Worm (Caenorhabditis elegans) whole organism, L4 larva: Measurements from ENCODE around the gene wdr-60.

Experiments used
- arid-1 ChIP-seq: fragments of 200-800 bp; sonication (Bioruptor generic); conservative IDR thresholded peaks from 2 replicates; pipeline ENCODE4 v1.3.6; 2022; ENCODE audit warnings: missing genetic modification reagents, missing genetic modification characterization, missing compliant biosample characterization
- ceh-20 ChIP-seq: fragments of 200-800 bp; sonication (Bioruptor generic); IDR thresholded peaks from 2 replicates; pipeline ENCODE4 v1.3.6; 2022; ENCODE audit warnings: missing genetic modification reagents, missing genetic modification characterization, missing compliant biosample characterization
- ceh-82 ChIP-seq: sonication (generic microtip); optimal IDR thresholded peaks from 2 replicates; lab custom pipeline; 2017; ENCODE audit warnings: missing biosample characterization, missing genetic modification characterization
- fkh-10 ChIP-seq: fragments of 150-350 bp; optimal IDR thresholded peaks from 2 replicates; lab custom pipeline; 2014; ENCODE audit warnings: missing biosample characterization, missing genetic modification reagents, missing genetic modification characterization
- gei-8 ChIP-seq: fragments of 200-800 bp; sonication (Bioruptor generic); optimal IDR thresholded peaks from 2 replicates; lab custom pipeline; 2018; ENCODE audit warnings: mild to moderate bottlenecking, missing genetic modification characterization, missing compliant biosample characterization
- hlh-11 ChIP-seq: fragments of 200-800 bp; sonication (Bioruptor generic); optimal IDR thresholded peaks from 2 replicates; lab custom pipeline; 2018; ENCODE audit warnings: mild to moderate bottlenecking, missing genetic modification characterization, missing compliant biosample characterization
- lin-13 ChIP-seq: fragments of 150-350 bp; optimal IDR thresholded peaks from 2 replicates; lab custom pipeline; 2014; ENCODE audit warnings: missing biosample characterization, missing genetic modification reagents, missing genetic modification characterization
- nhr-77 ChIP-seq: fragments of 150-350 bp; optimal IDR thresholded peaks from 2 replicates; lab custom pipeline; 2014; ENCODE audit warnings: missing biosample characterization, missing genetic modification characterization
- pha-4 ChIP-seq, 2 experiments: fragments of 150-350 bp in 1 of 2; fragments of 200-800 bp in 1 of 2; sonication (Bioruptor generic) in 1 of 2; IDR thresholded peaks in 1 of 2; optimal IDR thresholded peaks in 1 of 2; 2 replicates each; pipeline versions ENCODE4 v1.3.6 to Lab custom; 2014 to 2022; ENCODE audit warnings: missing genetic modification characterization in 2 of 2, missing genetic modification reagents in 2 of 2, missing biosample characterization in 1 of 2, missing compliant biosample characterization in 1 of 2
- snpc-4 ChIP-seq: fragments of 150-350 bp; optimal IDR thresholded peaks from 2 replicates; lab custom pipeline; 2014; ENCODE audit warnings: missing biosample characterization, missing genetic modification characterization
- unc-130 ChIP-seq: sonication (generic microtip); optimal IDR thresholded peaks from 2 replicates; lab custom pipeline; 2016; ENCODE audit warnings: missing genetic modification reagents, missing genetic modification characterization, missing compliant biosample characterization
- ztf-11 ChIP-seq: fragments of 150-350 bp; optimal IDR thresholded peaks from 2 replicates; lab custom pipeline; 2014; ENCODE audit warnings: missing biosample characterization, missing genetic modification characterization
- ztf-7 ChIP-seq: fragments of 150-350 bp; optimal IDR thresholded peaks from 2 replicates; lab custom pipeline; 2014; ENCODE audit warnings: missing biosample characterization, missing genetic modification characterization

ce11 chrIII:4984444-4985086 is 2.4 kb upstream of the wdr-60 start, which contains the start of gene C27F2.7:
- TF ChIP-seq unc-130 (GFP tag; lab: Kevin White, UChicago) (peak; percentile 41), nhr-77 (tag; lab: Kevin White, UChicago) (no peak), ztf-7 (tag; lab: Kevin White, UChicago) (no peak), ztf-11 (no peak), arid-1 (no peak), gei-8 (GFP tag; lab: Kevin White, UChicago) (no peak), lin-13 (no peak), hlh-11 (tag; lab: Kevin White, UChicago) (no peak), pha-4 (GFP tag; IDR thresholded peaks at IDR 0.05; lab: Robert Waterston, UW) (no peak), pha-4 (tag; optimal IDR thresholded peaks at IDR 0.05; lab: Kevin White, UChicago) (no peak), snpc-4 (tag; lab: Kevin White, UChicago) (no peak), ceh-20 (GFP tag; lab: Robert Waterston, UW) (no peak), fkh-10 (GFP tag; lab: Kevin White, UChicago) (no peak), ceh-82 (no peak)
